Fruit fly (Drosophila melanogaster) whole organism, embryonic: Measurements from ENCODE around the gene CG17344.

ENCODE experiments used
- BEAF-32 ChIP-seq: fragments of 200-800 bp; sonication (Bioruptor generic); optimal IDR thresholded peaks from 3 replicates; lab custom pipeline; 2017; ENCODE audit warnings: missing biosample characterization, missing genetic modification characterization, mild to moderate bottlenecking, moderate library complexity, missing genetic modification reagents
- CG10543 ChIP-seq: fragments of 200-800 bp; sonication (Bioruptor generic); optimal IDR thresholded peaks from 3 replicates; lab custom pipeline; 2017; ENCODE audit warnings: missing biosample characterization, mild to moderate bottlenecking, missing genetic modification characterization, moderate library complexity
- CG13123 ChIP-seq: fragments of 200-800 bp; sonication (Bioruptor generic); optimal IDR thresholded peaks from 2 replicates; lab custom pipeline; 2016; ENCODE audit warnings: missing biosample characterization, missing genetic modification characterization
- CG15696 ChIP-seq: fragments of 200-800 bp; sonication (Bioruptor generic); optimal IDR thresholded peaks from 2 replicates; lab custom pipeline; 2019; ENCODE audit warnings: missing biosample characterization, mild to moderate bottlenecking, missing genetic modification characterization, moderate library complexity
- CG16813 ChIP-seq: fragments of 200-800 bp; sonication (Bioruptor generic); IDR thresholded peaks from 3 replicates; pipeline ENCODE4 v1.3.6; 2022; ENCODE audit warnings: missing biosample characterization, missing genetic modification characterization; ENCODE audit not compliant: partially characterized antibody
- CG17328 ChIP-seq: fragments of 200-800 bp; sonication (Bioruptor generic); IDR thresholded peaks from 2 replicates; pipeline ENCODE4 v1.3.6; 2022; ENCODE audit warnings: missing biosample characterization, missing genetic modification characterization
- CG1832 ChIP-seq: fragments of 200-800 bp; sonication (Bioruptor generic); optimal IDR thresholded peaks from 2 replicates; lab custom pipeline; 2017; ENCODE audit warnings: missing biosample characterization, mild to moderate bottlenecking, missing genetic modification characterization, inconsistent platforms
- CG18476 ChIP-seq: fragments of 200-800 bp; sonication (Bioruptor generic); optimal IDR thresholded peaks from 2 replicates; lab custom pipeline; 2016; ENCODE audit warnings: missing biosample characterization, mild to moderate bottlenecking, missing genetic modification characterization
- CG32772 ChIP-seq: fragments of 200-800 bp; sonication (Bioruptor generic); IDR thresholded peaks from 2 replicates; pipeline ENCODE4 v1.3.6; 2022; ENCODE audit warnings: missing biosample characterization, missing genetic modification characterization
- CG3847 ChIP-seq: fragments of 200-800 bp; sonication (Bioruptor generic); IDR thresholded peaks from 2 replicates; pipeline ENCODE4 v1.3.6; 2022; ENCODE audit warnings: missing biosample characterization, missing genetic modification characterization
- CG4820 ChIP-seq: fragments of 200-800 bp; sonication (Bioruptor generic); optimal IDR thresholded peaks from 3 replicates; lab custom pipeline; 2016; ENCODE audit warnings: missing biosample characterization, missing genetic modification characterization
- CG8388 ChIP-seq: fragments of 200-800 bp; sonication (Bioruptor generic); optimal IDR thresholded peaks from 2 replicates; lab custom pipeline; 2019; ENCODE audit warnings: missing biosample characterization, mild to moderate bottlenecking, missing genetic modification characterization, moderate library complexity
- CG8478 ChIP-seq: fragments of >200 bp; optimal IDR thresholded peaks from 2 replicates; lab custom pipeline; 2018
- CG9609 ChIP-seq: fragments of 200-800 bp; sonication (Bioruptor generic); optimal IDR thresholded peaks from 3 replicates; lab custom pipeline; 2016; ENCODE audit warnings: missing biosample characterization, missing genetic modification characterization
- Deaf1 ChIP-seq: fragments of 200-800 bp; optimal IDR thresholded peaks from 3 replicates; lab custom pipeline; 2019; ENCODE audit warnings: missing biosample characterization, mild to moderate bottlenecking, missing genetic modification characterization, moderate library complexity
- Dip3 ChIP-seq: fragments of 200-800 bp; sonication (Bioruptor generic); optimal IDR thresholded peaks from 3 replicates; lab custom pipeline; 2016; ENCODE audit warnings: missing biosample characterization, missing genetic modification characterization
- Dref ChIP-seq: fragments of 200-800 bp; sonication (Bioruptor generic); IDR thresholded peaks from 2 replicates; pipeline ENCODE4 v1.3.6; 2022; ENCODE audit warnings: missing biosample characterization, missing genetic modification characterization
- Ets65A ChIP-seq: fragments of 200-800 bp; sonication (Bioruptor generic); peaks from one replicate; lab custom pipeline; 2016; ENCODE audit warnings: missing biosample characterization, missing genetic modification characterization
- Gug ChIP-seq: fragments of 200-800 bp; sonication (Bioruptor generic); IDR thresholded peaks from 4 replicates; pipeline ENCODE4 v1.3.6; 2022; ENCODE audit warnings: missing biosample characterization, missing genetic modification characterization
- Hey ChIP-seq: fragments of 200-800 bp; sonication (Bioruptor generic); optimal IDR thresholded peaks from 3 replicates; lab custom pipeline; 2018; ENCODE audit warnings: missing biosample characterization, mild to moderate bottlenecking, missing genetic modification characterization
- Hmx ChIP-seq: fragments of 200-800 bp; sonication (Bioruptor generic); optimal IDR thresholded peaks from 2 replicates; lab custom pipeline; 2016; ENCODE audit warnings: missing biosample characterization, missing genetic modification characterization
- Hr39 ChIP-seq: fragments of >200 bp; optimal IDR thresholded peaks from 2 replicates; lab custom pipeline; 2017
- Kr ChIP-seq: fragments of 200-800 bp; sonication (Bioruptor generic); optimal IDR thresholded peaks from 2 replicates; lab custom pipeline; 2017; ENCODE audit warnings: missing biosample characterization, mild to moderate bottlenecking, missing genetic modification characterization
- Meics ChIP-seq: fragments of 200-800 bp; sonication (Bioruptor generic); optimal IDR thresholded peaks from 2 replicates; lab custom pipeline; 2017; ENCODE audit warnings: missing biosample characterization, mild to moderate bottlenecking, missing genetic modification characterization
- Myb ChIP-seq: fragments of 200-800 bp; sonication (Bioruptor generic); optimal IDR thresholded peaks from 2 replicates; lab custom pipeline; 2016; ENCODE audit warnings: missing biosample characterization, missing genetic modification characterization
- Nf-YB ChIP-seq: fragments of 200-800 bp; sonication (Bioruptor generic); optimal IDR thresholded peaks from 3 replicates; lab custom pipeline; 2019; ENCODE audit warnings: missing biosample characterization, mild to moderate bottlenecking, missing genetic modification characterization, moderate library complexity
- Scr ChIP-seq: fragments of 200-800 bp; sonication (Bioruptor generic); IDR thresholded peaks from 2 replicates; pipeline ENCODE4 v1.3.6; 2022; ENCODE audit warnings: missing biosample characterization, missing genetic modification characterization; ENCODE audit not compliant: partially characterized antibody
- crol ChIP-seq: fragments of 200-800 bp; sonication (Bioruptor generic); IDR thresholded peaks from 2 replicates; pipeline ENCODE4 v1.3.6; 2022; ENCODE audit warnings: missing biosample characterization, missing genetic modification characterization
- emc ChIP-seq: fragments of 200-800 bp; sonication (Bioruptor generic); optimal IDR thresholded peaks from 2 replicates; lab custom pipeline; 2016; ENCODE audit warnings: missing biosample characterization, missing genetic modification characterization
- gce ChIP-seq: fragments of 200-800 bp; sonication (Bioruptor generic); IDR thresholded peaks from 3 replicates; pipeline ENCODE4 v1.3.6; 2022; ENCODE audit warnings: missing biosample characterization, missing genetic modification characterization
- gcm ChIP-seq: fragments of 200-800 bp; sonication (Bioruptor generic); optimal IDR thresholded peaks from 2 replicates; lab custom pipeline; 2019; ENCODE audit warnings: missing biosample characterization, mild to moderate bottlenecking, missing genetic modification characterization, moderate library complexity
- grn ChIP-seq: fragments of 200-800 bp; sonication (Bioruptor generic); optimal IDR thresholded peaks from 3 replicates; lab custom pipeline; 2017; ENCODE audit warnings: missing biosample characterization, missing genetic modification characterization
- kni ChIP-seq: fragments of 200-800 bp; sonication (Bioruptor generic); optimal IDR thresholded peaks from 3 replicates; lab custom pipeline; 2017; ENCODE audit warnings: mild to moderate bottlenecking, missing biosample characterization, missing genetic modification reagents, missing genetic modification characterization
- lbe ChIP-seq: fragments of 200-800 bp; sonication (Bioruptor generic); optimal IDR thresholded peaks from 2 replicates; lab custom pipeline; 2016; ENCODE audit warnings: missing biosample characterization, mild to moderate bottlenecking, missing genetic modification characterization
- lov ChIP-seq, 2 experiments: fragments of 200-800 bp in 1 of 2; fragments of >200 bp in 1 of 2; sonication (Bioruptor generic) in 1 of 2; IDR thresholded peaks in 1 of 2; optimal IDR thresholded peaks in 1 of 2; 2 replicates in 1 of 2; 3 replicates in 1 of 2; pipeline versions ENCODE4 v1.3.6 to Lab custom; 2017 to 2022; ENCODE audit warnings: missing biosample characterization in 1 of 2, missing genetic modification characterization in 1 of 2
- nerfin-1 ChIP-seq: fragments of 200-800 bp; sonication (Bioruptor generic); optimal IDR thresholded peaks from 3 replicates; lab custom pipeline; 2019; ENCODE audit warnings: missing biosample characterization, mild to moderate bottlenecking, missing genetic modification characterization, moderate library complexity
- org-1 ChIP-seq: fragments of 200-800 bp; sonication (Bioruptor generic); optimal IDR thresholded peaks from 2 replicates; lab custom pipeline; 2017; ENCODE audit warnings: missing biosample characterization, missing genetic modification characterization
- pita ChIP-seq: fragments of 200-800 bp; sonication (Bioruptor generic); optimal IDR thresholded peaks from 2 replicates; lab custom pipeline; 2017; ENCODE audit warnings: missing biosample characterization, mild to moderate bottlenecking, missing genetic modification characterization
- pros ChIP-seq: fragments of 200-800 bp; sonication (Bioruptor generic); optimal IDR thresholded peaks from 3 replicates; lab custom pipeline; 2019; ENCODE audit warnings: missing biosample characterization, mild to moderate bottlenecking, missing genetic modification characterization, moderate library complexity
- sc ChIP-seq, 3 experiments: fragments of >200 bp in 2 of 3; fragments of 200-800 bp in 1 of 3; sonication (Bioruptor generic) in 1 of 3; optimal IDR thresholded peaks; 2 replicates in 2 of 3; 3 replicates in 1 of 3; lab custom pipeline; 2017; ENCODE audit warnings: mild to moderate bottlenecking in 1 of 3, missing biosample characterization in 1 of 3, missing genetic modification characterization in 1 of 3, missing genetic modification reagents in 1 of 3
- sr ChIP-seq: fragments of 200-800 bp; sonication (Bioruptor generic); IDR thresholded peaks from 3 replicates; pipeline ENCODE4 v1.3.6; 2022; ENCODE audit warnings: missing biosample characterization, missing genetic modification characterization
- tll ChIP-seq, 2 experiments: fragments of 200-800 bp in 1 of 2; fragments of >200 bp in 1 of 2; sonication (Bioruptor generic) in 1 of 2; optimal IDR thresholded peaks; 2 replicates each; lab custom pipeline; 2017 to 2019; ENCODE audit warnings: missing biosample characterization in 2 of 2, missing genetic modification characterization in 2 of 2, mild to moderate bottlenecking in 1 of 2, moderate library complexity in 1 of 2
- ttk ChIP-seq: fragments of 200-800 bp; sonication (Bioruptor generic); IDR thresholded peaks from 2 replicates; pipeline ENCODE4 v2.1.2; 2022; ENCODE audit warnings: missing biosample characterization, missing genetic modification characterization
- tx ChIP-seq: fragments of 200-800 bp; sonication (Bioruptor generic); optimal IDR thresholded peaks from 2 replicates; lab custom pipeline; 2016; ENCODE audit warnings: missing biosample characterization, missing genetic modification characterization
- zf30C ChIP-seq: fragments of 200-800 bp; sonication (Bioruptor generic); optimal IDR thresholded peaks from 3 replicates; lab custom pipeline; 2018; ENCODE audit warnings: missing biosample characterization, mild to moderate bottlenecking, missing genetic modification characterization
- zfh2 ChIP-seq: fragments of 200-800 bp; sonication (Bioruptor generic); optimal IDR thresholded peaks from 2 replicates; lab custom pipeline; 2016; ENCODE audit warnings: missing biosample characterization, missing genetic modification characterization

The CG17344 gene

DNA sequence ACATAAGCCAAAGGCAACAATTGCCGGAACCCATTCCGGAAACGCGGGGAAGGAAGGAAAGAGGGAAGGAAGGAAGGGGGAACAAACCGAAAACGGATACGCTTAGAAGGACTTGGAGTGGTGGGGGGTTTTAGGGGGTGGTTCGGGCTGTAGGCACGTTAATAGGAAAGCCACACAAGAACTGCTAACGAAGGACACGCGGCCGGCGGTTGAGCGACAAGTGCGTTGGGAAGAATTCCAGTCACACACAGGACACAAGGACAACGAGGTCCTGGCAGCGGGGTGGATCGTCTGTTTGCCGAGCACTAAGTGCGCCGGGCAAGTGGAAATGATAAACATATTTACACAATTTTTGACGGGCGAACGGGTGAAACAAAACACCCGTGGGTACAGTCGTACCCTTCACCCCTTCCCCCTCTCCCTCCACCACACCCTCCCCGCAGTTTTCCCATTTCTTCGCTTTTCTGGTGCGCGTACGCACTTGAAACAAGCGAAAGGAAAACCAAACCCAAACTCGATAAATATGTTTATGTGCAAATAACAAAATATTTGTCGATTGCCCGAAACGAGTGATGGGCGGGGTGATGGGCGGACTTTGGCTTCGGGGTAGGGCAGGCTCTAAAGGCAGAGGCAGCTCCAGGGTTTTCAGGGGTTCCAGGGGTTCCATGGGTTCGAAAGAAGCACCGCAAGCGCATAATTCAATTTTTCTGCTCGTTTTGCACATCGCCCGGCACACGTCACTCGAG is 1.5 kb downstream of the CG17344 start (continued):
- peak; percentile 79 for TF ChIP-seq pros (GFP tag; lab: Kevin White, UChicago)
- TF ChIP-seq lbe (GFP tag; lab: Kevin White, UChicago), result no peak
- no peak for TF ChIP-seq lov (optimal IDR thresholded peaks at IDR 0.05; lab: Kevin White, UChicago)
- TF ChIP-seq lov (GFP tag; IDR thresholded peaks at IDR 0.05; lab: Robert Waterston, UW), result no peak
- peak in 1 of 2 experiments; percentile 76 for TF ChIP-seq tll (GFP tag; optimal IDR thresholded peaks at IDR 0.05; lab: Kevin White, UChicago)
- no peak for TF ChIP-seq CG8388 (GFP tag; lab: Kevin White, UChicago)
- no peak for TF ChIP-seq Myb (GFP tag; lab: Kevin White, UChicago)
- no peak for TF ChIP-seq CG1832 (GFP tag; lab: Kevin White, UChicago)
- peak; percentile 94 for TF ChIP-seq Hey (tag; lab: Kevin White, UChicago)
- peak; percentile 45 for TF ChIP-seq nerfin-1 (tag; lab: Kevin White, UChicago)
- peak; percentile 78 for TF ChIP-seq Kr (GFP tag; lab: Kevin White, UChicago)
- peak; percentile 2 for TF ChIP-seq CG15696 (tag; lab: Kevin White, UChicago)
- no peak for TF ChIP-seq CG10543
- TF ChIP-seq crol (GFP tag; lab: Robert Waterston, UW), result peak; percentile 84
- TF ChIP-seq Nf-YB (GFP tag; lab: Kevin White, UChicago), result peak; percentile 4
- peak; percentile 40 for TF ChIP-seq kni (GFP tag; lab: Kevin White, UChicago)
- TF ChIP-seq CG3847 (GFP tag; lab: Robert Waterston, UW), result no peak

DNA sequence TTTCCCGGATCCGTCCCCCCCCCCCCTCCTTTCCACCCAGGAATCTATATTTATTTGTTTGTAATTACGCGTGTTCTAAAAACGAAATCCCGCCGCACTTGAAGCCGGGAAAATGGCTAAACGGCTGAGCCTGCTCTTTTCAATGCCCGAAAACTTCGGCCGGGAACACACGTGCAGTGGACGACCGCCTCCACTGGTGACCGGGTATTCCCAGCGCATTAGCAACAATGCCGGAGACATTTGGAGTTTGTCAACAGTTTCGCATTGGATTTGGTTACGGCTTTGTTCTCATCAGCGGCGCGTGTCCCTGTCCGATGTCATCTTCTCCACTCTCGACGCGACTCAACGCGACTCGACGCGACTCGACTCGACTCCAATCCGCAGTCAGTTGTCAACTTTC is 2.5 kb downstream of the CG17344 start:
- peak; percentile 1 for TF ChIP-seq Hr39 (lab: Kevin White, UChicago)
- no peak for TF ChIP-seq kni (GFP tag; lab: Kevin White, UChicago)
- TF ChIP-seq Hey (tag; lab: Kevin White, UChicago), result peak; percentile 92
- TF ChIP-seq CG32772 (GFP tag; lab: Robert Waterston, UW), result no peak
- peak; percentile 24 for TF ChIP-seq Ets65A (GFP tag; lab: Kevin White, UChicago)

DNA sequence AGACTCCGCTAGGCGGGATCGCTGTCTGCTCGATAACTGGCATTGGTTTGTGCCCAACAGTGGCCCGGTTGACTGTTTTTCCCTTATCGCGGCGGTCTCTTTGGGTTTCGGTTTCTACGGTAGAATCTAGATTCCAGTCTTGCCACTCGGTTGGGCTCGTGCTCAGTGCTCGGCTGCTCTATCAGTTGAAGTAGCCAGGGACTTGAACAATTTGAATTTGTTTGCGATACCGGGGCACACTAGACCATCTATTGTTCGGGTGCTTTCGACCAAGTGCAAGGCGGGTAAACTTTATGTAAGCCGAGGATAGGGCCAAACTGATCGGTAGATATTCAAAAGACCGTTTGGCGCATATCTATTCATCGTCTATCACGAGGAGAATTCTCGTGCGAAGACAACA is 4.4 kb downstream of the CG17344 start:
- TF ChIP-seq CG17328 (GFP tag; lab: Robert Waterston, UW), result no peak
- peak; percentile 76 for TF ChIP-seq grn (GFP tag; lab: Kevin White, UChicago)
- TF ChIP-seq sc (optimal IDR thresholded peaks at IDR 0.05; lab: Kevin White, UChicago), result no peak
- TF ChIP-seq sc (GFP tag; optimal IDR thresholded peaks at IDR 0.05; lab: Kevin White, UChicago), result no peak
- TF ChIP-seq gce (GFP tag; lab: Robert Waterston, UW), result no peak
- TF ChIP-seq zf30C, result no peak
- no peak for TF ChIP-seq CG13123 (GFP tag; lab: Kevin White, UChicago)
- no peak for TF ChIP-seq CG16813 (GFP tag; lab: Robert Waterston, UW)
- no peak for TF ChIP-seq Gug (GFP tag; lab: Robert Waterston, UW)
- TF ChIP-seq Deaf1 (tag; lab: Kevin White, UChicago), result peak; percentile 84
- no peak for TF ChIP-seq zfh2 (GFP tag; lab: Kevin White, UChicago)
- TF ChIP-seq CG8478 (lab: Kevin White, UChicago), result no peak
- TF ChIP-seq Scr, result no peak
- TF ChIP-seq gcm (GFP tag; lab: Kevin White, UChicago), result no peak
- no peak for TF ChIP-seq tx
- no peak for TF ChIP-seq ttk
- TF ChIP-seq sr (GFP tag; lab: Robert Waterston, UW), result no peak
- no peak for TF ChIP-seq BEAF-32 (GFP tag; lab: Kevin White, UChicago)
- no peak for TF ChIP-seq Dref (GFP tag; lab: Robert Waterston, UW)
- TF ChIP-seq emc, result no peak
- TF ChIP-seq Dip3 (GFP tag; lab: Kevin White, UChicago), result no peak
- no peak for TF ChIP-seq CG18476 (GFP tag; lab: Kevin White, UChicago)
- no peak for TF ChIP-seq CG4820 (GFP tag; lab: Kevin White, UChicago)
- no peak for TF ChIP-seq CG9609 (GFP tag; lab: Kevin White, UChicago)
- TF ChIP-seq Hmx (GFP tag; lab: Kevin White, UChicago), result no peak
- TF ChIP-seq Meics (GFP tag; lab: Kevin White, UChicago), result no peak
- no peak for TF ChIP-seq org-1 (GFP tag; lab: Kevin White, UChicago)
- TF ChIP-seq pita (GFP tag; lab: Kevin White, UChicago), result no peak
